Worm (Caenorhabditis elegans) whole organism, young adult: Measurements from ENCODE around the gene dgk-2.

Experiments
- ceh-79 ChIP-seq: sonication (generic microtip); optimal IDR thresholded peaks from 2 replicates; lab custom pipeline; 2017; ENCODE audit warnings: mild to moderate bottlenecking, missing genetic modification characterization, missing compliant biosample characterization
- him-1 ChIP-seq: sonication (generic microtip); optimal IDR thresholded peaks from 2 replicates; lab custom pipeline; 2016; ENCODE audit warnings: missing genotype, missing genetic modification reagents, missing genetic modification characterization, missing compliant biosample characterization
- lin-35 ChIP-seq, 3 experiments: fragments of 150-350 bp in 2 of 3; sonication (generic microtip) in 1 of 3; optimal IDR thresholded peaks; 2 replicates each; lab custom pipeline; 2014 to 2018; ENCODE audit warnings: missing biosample characterization in 3 of 3, missing genetic modification characterization in 3 of 3, missing genetic modification reagents in 3 of 3
- snpc-4 ChIP-seq, 5 experiments: fragments of 150-350 bp in 1 of 5; sonication (generic microtip) in 4 of 5; optimal IDR thresholded peaks; 2 replicates each; lab custom pipeline; 2014 to 2018; ENCODE audit warnings: missing genetic modification characterization in 5 of 5, missing biosample characterization in 3 of 5, antibody characterized with exemption in 2 of 5, mild to moderate bottlenecking in 2 of 5, missing compliant biosample characterization in 2 of 5, missing genotype in 2 of 5, moderate library complexity in 2 of 5, missing genetic modification reagents in 1 of 5
- unc-62 ChIP-seq: fragments of 150-350 bp; optimal IDR thresholded peaks from 2 replicates; lab custom pipeline; 2014; ENCODE audit warnings: missing biosample characterization, missing genetic modification reagents, missing genetic modification characterization

- TF ChIP-seq him-1 (tag; lab: Kevin White, UChicago) = no peak
- no peak for TF ChIP-seq unc-62 (GFP tag; lab: Kevin White, UChicago)
- no peak for TF ChIP-seq lin-35 (GFP tag; optimal IDR thresholded peaks at IDR 0.05; lab: Kevin White, UChicago)
- TF ChIP-seq snpc-4 (GFP tag; optimal IDR thresholded peaks at IDR 0.05; lab: Kevin White, UChicago) = no peak
- no peak for TF ChIP-seq snpc-4 (tag; optimal IDR thresholded peaks at IDR 0.05; lab: Kevin White, UChicago)
- TF ChIP-seq ceh-79 (tag; lab: Kevin White, UChicago) = no peak
Measured at ce11 chrX:4544543-4544942, 40.4 kb upstream of the dgk-2 start, which contains the start of gene C07A12.2.
